Fruit fly (Drosophila melanogaster): Measurements from ENCODE around the gene CG12084.

The CG12084 gene

dm6 chr3L:1533699-1534431 lies 37.4 kb upstream of the CG12084 start, which contains the start of gene Iml1 (continued):
- peak; percentile 1 for TF ChIP-seq pnt (GFP tag; optimal IDR thresholded peaks at IDR 0.05)
- TF ChIP-seq kni (GFP tag; optimal IDR thresholded peaks at IDR 0.05) = no peak
- peak; percentile 53; the same call in 2 of the 3 replicates for TF ChIP-seq dysf (GFP tag; IDR thresholded peaks at IDR 0.05)
- no peak for TF ChIP-seq Dp (GFP tag; optimal IDR thresholded peaks at IDR 0.05)
- peak; percentile 35 for TF ChIP-seq CG10654 (GFP tag; optimal IDR thresholded peaks at IDR 0.05)
- TF ChIP-seq croc (GFP tag; conservative IDR thresholded peaks at IDR 0.05) = no peak
- no peak for TF ChIP-seq disco-r (GFP tag; optimal IDR thresholded peaks at IDR 0.05)
- TF ChIP-seq CG8765 (GFP tag; IDR thresholded peaks at IDR 0.05) = no peak
- TF ChIP-seq Six4 (GFP tag; optimal IDR thresholded peaks at IDR 0.05) = peak; percentile 29
- TF ChIP-seq CG4404 (GFP tag; IDR thresholded peaks at IDR 0.05) = peak; percentile 41; the same call in 1 of the 2 replicates
- 0 out of 2 replicates have a peak, but pooled peaks have one; percentile 20 for TF ChIP-seq E2f1 (GFP tag; IDR thresholded peaks at IDR 0.05)
- no peak for TF ChIP-seq Elba2 (GFP tag; optimal IDR thresholded peaks at IDR 0.05)
- peak; percentile 45 for TF ChIP-seq zen (tag; optimal IDR thresholded peaks at IDR 0.05)
- TF ChIP-seq CG15601 (tag; optimal IDR thresholded peaks at IDR 0.05) = no peak
- peak; percentile 60 for TF ChIP-seq CG8924 (tag; optimal IDR thresholded peaks at IDR 0.05)
- no peak for TF ChIP-seq CG14050 (GFP tag; IDR thresholded peaks at IDR 0.05)
- TF ChIP-seq prd (optimal IDR thresholded peaks at IDR 0.05) = no peak
- peak; percentile 78 for TF ChIP-seq prd (GFP tag; IDR thresholded peaks at IDR 0.05)
- peak; percentile 30 for TF ChIP-seq CG12299 (tag; optimal IDR thresholded peaks at IDR 0.05)
- no peak for TF ChIP-seq CG11504 (tag; optimal IDR thresholded peaks at IDR 0.05)
- TF ChIP-seq jing (GFP tag; optimal IDR thresholded peaks at IDR 0.05) = no peak
- TF ChIP-seq tup (GFP tag; optimal IDR thresholded peaks at IDR 0.05) = no peak

DNA sequence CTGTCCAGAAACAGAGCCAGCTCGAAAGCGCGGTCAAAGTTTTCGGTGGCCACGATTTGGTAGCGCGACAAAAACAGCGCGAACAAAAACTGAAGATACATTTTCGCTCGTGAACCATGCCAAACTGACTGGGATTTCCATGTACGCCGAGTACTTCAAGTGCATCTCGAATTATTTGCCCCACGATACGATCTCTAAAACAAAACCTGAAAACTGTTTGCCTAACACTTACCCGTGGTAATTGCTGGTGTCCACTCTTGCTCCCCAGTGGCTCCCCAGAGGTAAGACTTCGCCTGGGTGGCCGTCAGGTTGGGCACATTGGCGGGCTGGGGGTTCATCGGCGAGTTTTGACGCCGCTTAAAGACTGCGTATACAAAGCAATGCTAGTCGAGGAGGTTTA lies 34.7 kb upstream of the CG12084 start, which contains the start of gene Ir62a:
Ir62a (minus strand) TSS at position 101 of the 400 bp plus-strand sequence.
- TF ChIP-seq HLH54F (GFP tag; optimal IDR thresholded peaks at IDR 0.05) (no peak), CG16863 (GFP tag; optimal IDR thresholded peaks at IDR 0.05) (no peak), CG15696 (tag; optimal IDR thresholded peaks at IDR 0.05) (no peak), CkIIα-i1 (GFP tag; IDR thresholded peaks at IDR 0.05) (no peak), jing (GFP tag; optimal IDR thresholded peaks at IDR 0.05) (no peak), CG15514 (GFP tag; optimal IDR thresholded peaks at IDR 0.05) (no peak), bowl (GFP tag; IDR thresholded peaks at IDR 0.05) (no peak), Dip2 (GFP tag; IDR thresholded peaks at IDR 0.05) (no peak), CrebB (tag; optimal IDR thresholded peaks at IDR 0.05) (no peak), zen (tag; optimal IDR thresholded peaks at IDR 0.05) (no peak)

DNA sequence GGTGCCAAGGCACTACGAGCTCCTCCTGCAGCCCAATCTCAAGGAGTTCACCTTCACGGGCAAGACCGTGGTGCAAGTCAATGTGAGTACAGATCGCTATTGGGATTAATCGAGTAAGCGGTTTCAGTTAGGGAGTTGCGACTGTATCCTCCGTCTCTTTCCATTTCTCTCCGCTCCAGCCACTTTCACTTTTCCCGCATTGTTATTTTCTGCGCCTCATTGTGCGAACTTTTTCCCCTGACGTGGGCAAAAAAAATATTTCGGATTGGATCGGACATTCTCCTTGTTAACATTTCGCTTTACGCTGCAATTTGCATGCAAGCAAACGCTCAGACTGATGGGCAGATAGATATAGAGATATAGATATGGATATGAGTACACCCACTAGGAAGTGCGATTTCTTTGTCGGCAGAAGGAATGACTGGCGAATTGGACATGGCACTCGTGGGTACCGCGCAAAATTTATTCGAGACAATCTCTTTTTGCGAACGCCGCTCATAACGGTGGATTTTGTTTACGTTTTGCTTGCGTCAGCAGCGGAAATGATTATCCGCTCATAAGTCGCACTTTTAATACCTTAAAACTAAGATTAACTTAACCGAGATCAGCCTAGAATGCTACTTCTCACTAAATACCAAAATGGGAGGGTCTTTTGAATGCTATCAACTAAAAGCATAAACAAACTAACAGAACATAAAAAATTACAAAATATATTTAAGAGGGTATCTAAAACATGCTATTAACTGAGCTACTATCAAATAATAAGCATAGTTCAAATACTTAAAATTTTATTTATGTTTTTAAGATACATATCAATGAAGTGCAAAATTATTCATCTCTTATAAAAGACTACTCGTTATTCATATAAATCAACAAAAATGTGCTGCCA lies 22.5 kb upstream of the CG12084 start:
- no peak for TF ChIP-seq Vsx1 (GFP tag; optimal IDR thresholded peaks at IDR 0.05)
- peak; percentile 20; the same call in 1 of the 2 replicates for TF ChIP-seq Drgx (GFP tag; IDR thresholded peaks at IDR 0.05)
